Worm (Caenorhabditis elegans) whole organism, L3 larva: ENCODE results near the gene T10C6.6.

Source experiments
- R02D3.7 ChIP-seq: fragments of 150-350 bp; optimal IDR thresholded peaks from 2 replicates; lab custom pipeline; 2014; ENCODE audit warnings: missing biosample characterization, missing genetic modification characterization
- ZK546.5 ChIP-seq: sonication (generic microtip); optimal IDR thresholded peaks from 2 replicates; lab custom pipeline; 2017; ENCODE audit warnings: missing biosample characterization, missing genetic modification characterization
- aly-2 ChIP-seq: fragments of 150-350 bp; optimal IDR thresholded peaks from 2 replicates; lab custom pipeline; 2014; ENCODE audit warnings: missing biosample characterization, missing genetic modification characterization
- ama-1 ChIP-seq: fragments of 150-350 bp; optimal IDR thresholded peaks from 2 replicates; lab custom pipeline; 2018
- ceh-16 ChIP-seq: sonication (generic microtip); optimal IDR thresholded peaks from 2 replicates; lab custom pipeline; 2017; ENCODE audit warnings: missing biosample characterization, missing genetic modification characterization
- ceh-28 ChIP-seq: fragments of 150-350 bp; optimal IDR thresholded peaks from 2 replicates; lab custom pipeline; 2014; ENCODE audit warnings: missing biosample characterization, missing genetic modification reagents, missing genetic modification characterization
- ceh-82 ChIP-seq: fragments of 150-350 bp; optimal IDR thresholded peaks from 2 replicates; lab custom pipeline; 2014; ENCODE audit warnings: missing biosample characterization, missing genetic modification characterization
- ceh-9 ChIP-seq: sonication (generic microtip); optimal IDR thresholded peaks from 2 replicates; lab custom pipeline; 2018; ENCODE audit warnings: missing biosample characterization, missing genetic modification characterization
- daf-12 ChIP-seq: fragments of 150-350 bp; optimal IDR thresholded peaks from 2 replicates; lab custom pipeline; 2014; ENCODE audit warnings: missing biosample characterization, missing genetic modification reagents, missing genetic modification characterization
- egl-27 ChIP-seq: sonication (generic microtip); optimal IDR thresholded peaks from 4 replicates; lab custom pipeline; 2017; ENCODE audit warnings: missing biosample characterization, missing genetic modification reagents, missing genetic modification characterization
- egl-5 ChIP-seq: fragments of 150-350 bp; optimal IDR thresholded peaks from 2 replicates; lab custom pipeline; 2017; ENCODE audit warnings: missing biosample characterization, missing genetic modification reagents, missing genetic modification characterization, inconsistent platforms
- eor-1 ChIP-seq, 2 experiments: fragments of 150-350 bp; optimal IDR thresholded peaks; 2 replicates each; lab custom pipeline; 2014 to 2018; ENCODE audit warnings: missing biosample characterization in 2 of 2, missing genetic modification characterization in 2 of 2
- fkh-10 ChIP-seq: sonication (generic microtip); optimal IDR thresholded peaks from 2 replicates; lab custom pipeline; 2017; ENCODE audit warnings: missing biosample characterization, missing genetic modification reagents, missing genetic modification characterization
- fkh-2 ChIP-seq: fragments of 150-350 bp; optimal IDR thresholded peaks from 2 replicates; lab custom pipeline; 2014; ENCODE audit warnings: missing biosample characterization, missing genetic modification reagents, missing genetic modification characterization
- fos-1 ChIP-seq: fragments of 150-350 bp; optimal IDR thresholded peaks from 2 replicates; lab custom pipeline; 2014; ENCODE audit warnings: missing biosample characterization, missing genetic modification characterization
- hmg-11 ChIP-seq: sonication (generic microtip); optimal IDR thresholded peaks from 2 replicates; lab custom pipeline; 2016; ENCODE audit warnings: missing genetic modification characterization, missing compliant biosample characterization
- jun-1 ChIP-seq: fragments of 150-350 bp; optimal IDR thresholded peaks from 2 replicates; lab custom pipeline; 2014; ENCODE audit warnings: missing biosample characterization, missing genetic modification reagents, missing genetic modification characterization
- lin-15B ChIP-seq: fragments of 150-350 bp; optimal IDR thresholded peaks from 2 replicates; lab custom pipeline; 2014; ENCODE audit warnings: missing biosample characterization, missing genetic modification characterization
- lin-39 ChIP-seq: fragments of 150-350 bp; optimal IDR thresholded peaks from 2 replicates; lab custom pipeline; 2018; ENCODE audit warnings: missing biosample characterization, missing genetic modification reagents, missing genetic modification characterization
- lsy-12 ChIP-seq: sonication (generic microtip); optimal IDR thresholded peaks from 2 replicates; lab custom pipeline; 2016; ENCODE audit warnings: mild to moderate bottlenecking, missing genetic modification characterization, missing compliant biosample characterization
- mml-1 ChIP-seq: fragments of 150-350 bp; sonication (generic microtip); optimal IDR thresholded peaks from 3 replicates; lab custom pipeline; 2014; ENCODE audit warnings: missing biosample characterization, missing genetic modification characterization
- nfya-1 ChIP-seq: sonication (generic microtip); optimal IDR thresholded peaks from 2 replicates; lab custom pipeline; 2017; ENCODE audit warnings: missing genetic modification characterization, mild to moderate bottlenecking, missing compliant biosample characterization, antibody characterized with exemption, moderate library complexity; ENCODE audit not compliant: insufficient read depth
- nhr-12 ChIP-seq: fragments of 150-350 bp; optimal IDR thresholded peaks from 2 replicates; lab custom pipeline; 2014; ENCODE audit warnings: missing biosample characterization, missing genetic modification characterization
- nhr-23 ChIP-seq: fragments of 150-350 bp; optimal IDR thresholded peaks from 2 replicates; lab custom pipeline; 2014; ENCODE audit warnings: missing biosample characterization, missing genetic modification reagents, missing genetic modification characterization
- nhr-237 ChIP-seq: fragments of 150-350 bp; optimal IDR thresholded peaks from 2 replicates; lab custom pipeline; 2014; ENCODE audit warnings: missing biosample characterization, missing genetic modification characterization
- nhr-28 ChIP-seq: fragments of 150-350 bp; optimal IDR thresholded peaks from 2 replicates; lab custom pipeline; 2014; ENCODE audit warnings: missing biosample characterization, missing genetic modification characterization
- nhr-43 ChIP-seq: sonication (generic microtip); optimal IDR thresholded peaks from 2 replicates; lab custom pipeline; 2016; ENCODE audit warnings: mild to moderate bottlenecking, missing genetic modification characterization, missing compliant biosample characterization; ENCODE audit not compliant: poor library complexity, severe bottlenecking
- nhr-77 ChIP-seq: fragments of 150-350 bp; optimal IDR thresholded peaks from 2 replicates; lab custom pipeline; 2014; ENCODE audit warnings: missing biosample characterization, missing genetic modification characterization
- pha-4 ChIP-seq: fragments of 150-350 bp; optimal IDR thresholded peaks from 2 replicates; lab custom pipeline; 2014; ENCODE audit warnings: missing biosample characterization, missing genetic modification reagents, missing genetic modification characterization
- pqm-1 ChIP-seq: fragments of 150-350 bp; optimal IDR thresholded peaks from 2 replicates; lab custom pipeline; 2017; ENCODE audit warnings: missing biosample characterization, missing genetic modification characterization, inconsistent platforms
- sea-2 ChIP-seq: fragments of 150-350 bp; sonication (generic microtip); optimal IDR thresholded peaks from 4 replicates; lab custom pipeline; 2014; ENCODE audit warnings: missing biosample characterization, missing genetic modification reagents, missing genetic modification characterization
- skn-1 ChIP-seq: fragments of 150-350 bp; optimal IDR thresholded peaks from 2 replicates; lab custom pipeline; 2014; ENCODE audit warnings: missing biosample characterization, missing genetic modification characterization
- snpc-4 ChIP-seq: fragments of 150-350 bp; optimal IDR thresholded peaks from 2 replicates; lab custom pipeline; 2014; ENCODE audit warnings: missing biosample characterization, missing genetic modification characterization
- tbx-2 ChIP-seq: sonication (generic microtip); optimal IDR thresholded peaks from 2 replicates; lab custom pipeline; 2016; ENCODE audit warnings: mild to moderate bottlenecking, missing genetic modification characterization, missing compliant biosample characterization
- unc-39 ChIP-seq: sonication (generic microtip); optimal IDR thresholded peaks from 4 replicates; lab custom pipeline; 2017; ENCODE audit warnings: missing biosample characterization, missing genetic modification characterization
- unc-62 ChIP-seq: fragments of 150-350 bp; sonication (generic microtip); optimal IDR thresholded peaks from 4 replicates; lab custom pipeline; 2014; ENCODE audit warnings: missing biosample characterization, missing genetic modification reagents, missing genetic modification characterization
- zag-1 ChIP-seq: fragments of 150-350 bp; optimal IDR thresholded peaks from 2 replicates; lab custom pipeline; 2014; ENCODE audit warnings: missing biosample characterization, missing genetic modification characterization
- ztf-11 ChIP-seq: fragments of 150-350 bp; optimal IDR thresholded peaks from 2 replicates; lab custom pipeline; 2014; ENCODE audit warnings: missing biosample characterization, missing genetic modification characterization
- ztf-4 ChIP-seq: fragments of 150-350 bp; optimal IDR thresholded peaks from 2 replicates; lab custom pipeline; 2014; ENCODE audit warnings: missing biosample characterization, missing genetic modification characterization

T10C6.6 gene

ce11 chrV:16024917-16025316 lies 791 bp downstream of the T10C6.6 start:
- TF ChIP-seq sea-2 (no peak), aly-2 (tag; lab: Kevin White, UChicago) (no peak), egl-27 (no peak), ceh-9 (tag; lab: Kevin White, UChicago) (no peak), R02D3.7 (no peak), unc-62 (no peak), tbx-2 (tag; lab: Kevin White, UChicago) (no peak), nhr-23 (tag; lab: Kevin White, UChicago) (no peak), nhr-237 (tag; lab: Kevin White, UChicago) (no peak), egl-5 (tag; lab: Kevin White, UChicago) (no peak), skn-1 (tag; lab: Kevin White, UChicago) (no peak), snpc-4 (tag; lab: Kevin White, UChicago) (no peak), jun-1 (tag; lab: Kevin White, UChicago) (no peak), eor-1 (tag; optimal IDR thresholded peaks at IDR 0.05; lab: Kevin White, UChicago) (no peak)

- TF ChIP-seq sea-2 (no peak), nhr-237 (tag; lab: Kevin White, UChicago) (no peak)
Observed at ce11 chrV:16029237-16029636, 5.1 kb downstream of the T10C6.6 start.

ce11 chrV:16031571-16031970 lies 7.4 kb downstream of the T10C6.6 start, which contains the start of gene T10C6.7:
T10C6.7 (minus strand) TSS chrV:16031713.
- no peak for TF ChIP-seq nhr-43 (tag; lab: Kevin White, UChicago)
- TF ChIP-seq snpc-4 (tag; lab: Kevin White, UChicago), result no peak
- no peak for TF ChIP-seq mml-1 (tag; lab: Kevin White, UChicago)
- no peak for TF ChIP-seq lsy-12 (tag; lab: Kevin White, UChicago)
- no peak for TF ChIP-seq ceh-16 (tag; lab: Kevin White, UChicago)
- no peak for TF ChIP-seq skn-1 (tag; lab: Kevin White, UChicago)
- no peak for TF ChIP-seq nhr-28

ce11 chrV:16032761-16033160 lies 8.6 kb downstream of the T10C6.6 start, which contains the start of gene T10C6.16:
T10C6.16 (minus strand) TSS chrV:16033005.
- TF ChIP-seq fkh-2 (tag; lab: Kevin White, UChicago) (no peak), zag-1 (tag; lab: Kevin White, UChicago) (no peak), unc-39 (tag; lab: Kevin White, UChicago) (no peak), ama-1 (no peak), pqm-1 (tag; lab: Kevin White, UChicago) (no peak), nhr-12 (no peak), egl-27 (no peak), tbx-2 (tag; lab: Kevin White, UChicago) (no peak), ceh-28 (tag; lab: Kevin White, UChicago) (no peak), egl-5 (tag; lab: Kevin White, UChicago) (no peak), lin-15B (tag; lab: Kevin White, UChicago) (no peak), nhr-77 (no peak), fos-1 (tag; lab: Kevin White, UChicago) (no peak)
- TF ChIP-seq, all 47 proteins: peak for 0

ce11 chrV:16033491-16033890 lies 9.4 kb downstream of the T10C6.6 start:
- TF ChIP-seq ZK546.5 (tag; lab: Kevin White, UChicago), result no peak
- TF ChIP-seq aly-2 (tag; lab: Kevin White, UChicago), result no peak
- no peak for TF ChIP-seq nfya-1 (tag; lab: Kevin White, UChicago)
- no peak for TF ChIP-seq pha-4
- TF ChIP-seq lin-39 (tag; lab: Kevin White, UChicago), result no peak
- TF ChIP-seq fkh-10 (GFP tag; lab: Kevin White, UChicago), result no peak
- TF ChIP-seq daf-12 (tag; lab: Kevin White, UChicago), result no peak
- no peak for TF ChIP-seq unc-62
- TF ChIP-seq snpc-4 (tag; lab: Kevin White, UChicago), result no peak
- no peak for TF ChIP-seq ztf-4 (tag; lab: Kevin White, UChicago)
- TF ChIP-seq ceh-82 (tag; lab: Kevin White, UChicago), result no peak
- TF ChIP-seq zag-1 (tag; lab: Kevin White, UChicago), result no peak
- no peak for TF ChIP-seq eor-1 (tag; optimal IDR thresholded peaks at IDR 0.05; lab: Kevin White, UChicago)
- no peak for TF ChIP-seq ztf-11 (tag; lab: Kevin White, UChicago)
- TF ChIP-seq ceh-9 (tag; lab: Kevin White, UChicago), result no peak
- TF ChIP-seq mml-1 (tag; lab: Kevin White, UChicago), result no peak
- no peak for TF ChIP-seq nhr-23 (tag; lab: Kevin White, UChicago)
- no peak for TF ChIP-seq nhr-237 (tag; lab: Kevin White, UChicago)
- TF ChIP-seq sea-2, result no peak
- no peak for TF ChIP-seq hmg-11 (tag; lab: Kevin White, UChicago)
